Fruit fly (Drosophila melanogaster) whole organism, adult: ENCODE measurements around the gene CG9649.
A peak's percentile ranks its signal among the peaks of the same experiment; 100 is the strongest.

Source experiments
- CG11617 ChIP-seq: fragments of 200-800 bp; sonication (Bioruptor generic); optimal IDR thresholded peaks from 2 replicates; lab custom pipeline; 2017; ENCODE audit warnings: mild to moderate bottlenecking, missing biosample characterization, missing genetic modification reagents, missing genetic modification characterization
- CG12768 ChIP-seq: fragments of 200-800 bp; sonication (Bioruptor generic); optimal IDR thresholded peaks from 2 replicates; lab custom pipeline; 2017; ENCODE audit warnings: missing biosample characterization, missing genetic modification characterization, mild to moderate bottlenecking, moderate library complexity, missing genetic modification reagents
- CG14711 ChIP-seq: fragments of 200-800 bp; sonication (Bioruptor generic); optimal IDR thresholded peaks from 2 replicates; lab custom pipeline; 2018; ENCODE audit warnings: missing biosample characterization, mild to moderate bottlenecking, missing genetic modification characterization, moderate library complexity
- CG1620 ChIP-seq: fragments of 200-800 bp; sonication (Bioruptor generic); optimal IDR thresholded peaks from 2 replicates; lab custom pipeline; 2016; ENCODE audit warnings: missing biosample characterization, missing genetic modification characterization
- CG33017 ChIP-seq: fragments of 200-800 bp; sonication (Bioruptor generic); optimal IDR thresholded peaks from 2 replicates; lab custom pipeline; 2018; ENCODE audit warnings: missing biosample characterization, mild to moderate bottlenecking, missing genetic modification characterization, moderate library complexity
- CG5204 ChIP-seq: fragments of 200-800 bp; sonication (Bioruptor generic); optimal IDR thresholded peaks from 2 replicates; lab custom pipeline; 2016; ENCODE audit warnings: missing biosample characterization, missing genetic modification characterization
- CG7045 ChIP-seq: fragments of 200-800 bp; sonication (Bioruptor generic); optimal IDR thresholded peaks from 2 replicates; lab custom pipeline; 2017; ENCODE audit warnings: missing biosample characterization, mild to moderate bottlenecking, missing genetic modification characterization
- CG7101 ChIP-seq: fragments of 200-800 bp; sonication (Bioruptor generic); optimal IDR thresholded peaks from 2 replicates; lab custom pipeline; 2018; ENCODE audit warnings: missing biosample characterization, mild to moderate bottlenecking, missing genetic modification characterization, moderate library complexity
- Clk ChIP-seq: fragments of 200-800 bp; sonication (Bioruptor generic); optimal IDR thresholded peaks from 2 replicates; lab custom pipeline; 2017; ENCODE audit warnings: missing biosample characterization, missing genetic modification characterization
- Crg-1 ChIP-seq: fragments of 200-800 bp; sonication (Bioruptor generic); optimal IDR thresholded peaks from 2 replicates; lab custom pipeline; 2016; ENCODE audit warnings: missing biosample characterization, missing genetic modification characterization
- Hr96 ChIP-seq: fragments of 200-800 bp; sonication (Bioruptor generic); optimal IDR thresholded peaks from 2 replicates; lab custom pipeline; 2016; ENCODE audit warnings: missing biosample characterization, missing genetic modification characterization
- Mnt ChIP-seq: fragments of 200-800 bp; sonication (Bioruptor generic); optimal IDR thresholded peaks from 2 replicates; lab custom pipeline; 2016; ENCODE audit warnings: missing biosample characterization, mild to moderate bottlenecking, missing genetic modification characterization
- bab1 ChIP-seq: fragments of 200-800 bp; sonication (Bioruptor generic); optimal IDR thresholded peaks from 3 replicates; lab custom pipeline; 2019; ENCODE audit warnings: missing biosample characterization, mild to moderate bottlenecking, missing genetic modification characterization, moderate library complexity
- cic ChIP-seq: fragments of 200-800 bp; sonication (Bioruptor generic); optimal IDR thresholded peaks from 2 replicates; lab custom pipeline; 2017; ENCODE audit warnings: missing biosample characterization, mild to moderate bottlenecking, missing genetic modification characterization, moderate library complexity
- cnc ChIP-seq, 2 experiments: fragments of >200 bp; optimal IDR thresholded peaks; 2 replicates each; lab custom pipeline; 2017
- kay ChIP-seq: fragments of 200-800 bp; sonication (Bioruptor generic); peaks from one replicate; lab custom pipeline; 2016; ENCODE audit warnings: missing biosample characterization, missing genetic modification characterization, borderline replicate concordance
- ovo ChIP-seq: fragments of 200-800 bp; sonication (Bioruptor generic); optimal IDR thresholded peaks from 2 replicates; lab custom pipeline; 2016; ENCODE audit warnings: missing biosample characterization, missing genetic modification characterization
- pad ChIP-seq: fragments of 200-800 bp; sonication (Bioruptor generic); optimal IDR thresholded peaks from 3 replicates; lab custom pipeline; 2017; ENCODE audit warnings: missing biosample characterization, missing genetic modification characterization, mild to moderate bottlenecking, moderate library complexity, missing genetic modification reagents
- tj ChIP-seq: fragments of 200-800 bp; sonication (Bioruptor generic); optimal IDR thresholded peaks from 3 replicates; lab custom pipeline; 2017; ENCODE audit warnings: missing biosample characterization, mild to moderate bottlenecking, missing genetic modification characterization, moderate library complexity
- toe ChIP-seq: fragments of 200-800 bp; sonication (Bioruptor generic); optimal IDR thresholded peaks from 2 replicates; lab custom pipeline; 2016; ENCODE audit warnings: missing biosample characterization, missing genetic modification characterization

Gene CG9649

DNA sequence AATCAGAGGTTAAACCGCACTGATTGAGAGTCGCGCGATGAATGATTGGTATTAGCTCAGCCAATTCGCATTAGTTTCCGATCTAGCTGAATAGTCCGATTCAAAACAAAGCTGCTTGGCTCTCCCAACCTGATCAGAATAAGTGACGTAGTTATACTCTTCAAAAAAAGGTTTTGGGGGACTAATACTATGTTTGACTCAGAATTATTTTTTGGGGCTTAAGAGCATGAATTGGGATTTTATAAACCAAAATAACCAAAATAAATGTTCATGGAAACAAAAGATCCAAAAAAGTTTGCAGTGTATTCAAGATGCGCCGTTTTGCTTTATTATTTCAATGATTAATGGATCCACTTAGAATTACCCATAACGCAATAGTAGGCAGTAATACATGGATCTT lies at the start of gene CG9649:
Gene CG9649, minus strand, starts transcription at position 44 of the 400 bp plus-strand sequence.
- TF ChIP-seq cnc (optimal IDR thresholded peaks at IDR 0.05; lab: Kevin White, UChicago) (no peak), kay (GFP tag; lab: Kevin White, UChicago) (peak; percentile 71), CG1620 (no peak), CG14711 (tag; lab: Kevin White, UChicago) (peak; percentile 64), CG7045 (GFP tag; lab: Kevin White, UChicago) (peak; percentile 44), Mnt (no peak), ovo (GFP tag; lab: Kevin White, UChicago) (no peak), Crg-1 (GFP tag; lab: Kevin White, UChicago) (no peak), CG7101 (tag; lab: Kevin White, UChicago) (peak; percentile 54), CG11617 (no peak), Hr96 (GFP tag; lab: Kevin White, UChicago) (no peak), pad (GFP tag; lab: Kevin White, UChicago) (peak; percentile 14), cic (GFP tag; lab: Kevin White, UChicago) (peak; percentile 63), tj (GFP tag; lab: Kevin White, UChicago) (peak; percentile 8), Clk (no peak), CG33017 (tag; lab: Kevin White, UChicago) (peak; percentile 62), bab1 (GFP tag; lab: Kevin White, UChicago) (no peak), CG5204 (peak; percentile 46), CG12768 (GFP tag; lab: Kevin White, UChicago) (peak; percentile 52), toe (no peak)

DNA sequence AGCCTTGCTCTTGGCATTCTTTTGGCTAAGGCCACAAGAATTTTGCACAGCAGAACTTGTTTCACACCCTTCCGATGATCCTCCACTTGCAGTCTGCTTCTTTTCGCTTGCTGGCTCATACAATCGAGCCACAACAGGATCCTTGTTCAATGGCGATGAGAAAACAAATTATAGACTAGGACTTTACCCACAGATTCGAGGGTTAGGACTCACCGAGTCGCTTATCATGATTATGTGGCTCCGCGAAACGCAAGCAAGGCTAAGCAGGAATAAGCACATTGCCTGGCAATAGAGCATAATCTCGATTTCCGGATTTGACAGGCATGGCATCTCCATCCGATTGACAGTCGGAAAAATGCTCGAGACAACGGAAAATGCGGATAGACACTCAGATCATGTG lies 44.4 kb upstream of the CG9649 start, which contains the start of the genes CG14839 and CG14841:
Gene CG14839, plus strand, starts transcription at position 301 of the 400 bp plus-strand sequence.
Gene CG14841, minus strand, starts transcription at position 332 of the 400 bp plus-strand sequence.
- TF ChIP-seq cnc (optimal IDR thresholded peaks at IDR 0.05; lab: Kevin White, UChicago) (no peak), CG5204 (no peak), CG7045 (GFP tag; lab: Kevin White, UChicago) (no peak), CG12768 (GFP tag; lab: Kevin White, UChicago) (no peak), ovo (GFP tag; lab: Kevin White, UChicago) (no peak), Mnt (no peak), Hr96 (GFP tag; lab: Kevin White, UChicago) (no peak), CG11617 (no peak)

DNA sequence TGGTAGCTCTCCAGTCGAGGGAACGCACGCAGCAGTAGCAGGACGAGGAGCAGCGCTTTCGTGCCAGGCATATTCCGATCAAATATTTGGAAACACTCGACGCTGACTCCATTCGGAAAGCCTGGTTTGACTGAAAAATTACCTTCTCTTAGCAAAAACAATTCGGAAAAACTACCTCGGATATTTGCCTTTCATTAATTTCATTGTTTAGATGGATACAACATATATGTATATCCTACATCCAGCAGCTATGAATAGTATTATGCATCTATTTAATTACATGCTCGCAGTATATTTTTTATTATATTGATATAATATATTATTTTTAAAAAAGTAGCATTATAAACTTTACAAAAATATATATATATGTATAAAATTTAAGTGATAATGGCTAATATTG lies 43.4 kb upstream of the CG9649 start, which contains the start of gene CG14840:
Gene CG14840, minus strand, starts transcription at position 101 of the 400 bp plus-strand sequence.
- TF ChIP-seq pad (GFP tag; lab: Kevin White, UChicago) = no peak
- TF ChIP-seq Mnt = no peak
- no peak for TF ChIP-seq CG7045 (GFP tag; lab: Kevin White, UChicago)
- no peak for TF ChIP-seq ovo (GFP tag; lab: Kevin White, UChicago)
- TF ChIP-seq CG14711 (tag; lab: Kevin White, UChicago) = no peak
- TF ChIP-seq Crg-1 (GFP tag; lab: Kevin White, UChicago) = no peak
- TF ChIP-seq cnc (optimal IDR thresholded peaks at IDR 0.05; lab: Kevin White, UChicago) = no peak
- TF ChIP-seq kay (GFP tag; lab: Kevin White, UChicago) = no peak
- TF ChIP-seq Hr96 (GFP tag; lab: Kevin White, UChicago) = no peak
- no peak for TF ChIP-seq cic (GFP tag; lab: Kevin White, UChicago)
- no peak for TF ChIP-seq toe
- no peak for TF ChIP-seq tj (GFP tag; lab: Kevin White, UChicago)
- TF ChIP-seq CG11617 = no peak
- no peak for TF ChIP-seq CG12768 (GFP tag; lab: Kevin White, UChicago)
- no peak for TF ChIP-seq CG1620
- TF ChIP-seq CG33017 (tag; lab: Kevin White, UChicago) = no peak
- no peak for TF ChIP-seq CG5204
- TF ChIP-seq bab1 (GFP tag; lab: Kevin White, UChicago) = no peak
- TF ChIP-seq CG7101 (tag; lab: Kevin White, UChicago) = no peak
- no peak for TF ChIP-seq Clk

- TF ChIP-seq CG14711 (tag; lab: Kevin White, UChicago) = no peak
- TF ChIP-seq CG12768 (GFP tag; lab: Kevin White, UChicago) = no peak
- TF ChIP-seq kay (GFP tag; lab: Kevin White, UChicago) = peak; percentile 27
Observed at dm6 chr3R:14259821-14260220, 42.1 kb upstream of the CG9649 start, which contains the start of gene MetRS-m. MetRS-m (minus strand) TSS chr3R:14259991.

dm6 chr3R:14255808-14256207 lies 38.1 kb upstream of the CG9649 start, which contains the start of gene CG43179:
CG43179 (plus strand) TSS chr3R:14256108.
- TF ChIP-seq CG1620 (no peak), Mnt (no peak), pad (GFP tag; lab: Kevin White, UChicago) (no peak), kay (GFP tag; lab: Kevin White, UChicago) (no peak), CG12768 (GFP tag; lab: Kevin White, UChicago) (no peak)

DNA sequence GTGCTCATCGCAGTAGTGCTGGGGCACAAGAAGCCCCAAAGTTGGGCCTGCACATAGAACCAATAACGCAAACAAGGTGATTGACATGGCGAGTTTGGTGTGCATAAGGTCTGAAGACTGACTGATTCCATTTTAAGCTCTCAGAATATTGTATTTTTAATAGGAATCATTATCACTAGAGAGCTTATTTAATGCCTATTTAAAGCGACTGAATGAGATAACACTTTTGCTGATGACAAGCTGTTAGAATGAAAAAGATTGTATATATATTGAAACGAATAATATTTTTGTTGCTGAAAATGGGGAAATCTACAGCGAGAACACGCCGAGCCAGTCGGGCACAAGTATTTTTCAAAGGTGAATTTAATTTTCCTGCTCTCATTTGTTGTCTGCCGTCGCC lies 27.7 kb upstream of the CG9649 start, which contains the start of gene CG9616:
Gene CG9616, minus strand, starts transcription at position 101 of the 400 bp plus-strand sequence.
- no peak for TF ChIP-seq cic (GFP tag; lab: Kevin White, UChicago)
- TF ChIP-seq pad (GFP tag; lab: Kevin White, UChicago) = no peak
- TF ChIP-seq cnc (optimal IDR thresholded peaks at IDR 0.05; lab: Kevin White, UChicago) = no peak
- TF ChIP-seq CG7045 (GFP tag; lab: Kevin White, UChicago) = no peak
- TF ChIP-seq kay (GFP tag; lab: Kevin White, UChicago) = no peak
- no peak for TF ChIP-seq toe
- TF ChIP-seq CG14711 (tag; lab: Kevin White, UChicago) = no peak
- no peak for TF ChIP-seq Clk
- TF ChIP-seq CG7101 (tag; lab: Kevin White, UChicago) = no peak
- TF ChIP-seq ovo (GFP tag; lab: Kevin White, UChicago) = no peak
- TF ChIP-seq CG33017 (tag; lab: Kevin White, UChicago) = no peak
- TF ChIP-seq CG1620 = no peak
- no peak for TF ChIP-seq Hr96 (GFP tag; lab: Kevin White, UChicago)
- TF ChIP-seq Crg-1 (GFP tag; lab: Kevin White, UChicago) = no peak
